Fruit fly (Drosophila melanogaster) whole organism, embryonic: Measurements from ENCODE around the gene CG15040.

Source experiments
- CG17328 ChIP-seq: fragments of 200-800 bp; sonication (Bioruptor generic); IDR thresholded peaks from 2 replicates; pipeline ENCODE4 v1.3.6; 2022; ENCODE audit warnings: missing biosample characterization, missing genetic modification characterization
- CG17385 ChIP-seq: fragments of 200-800 bp; sonication (Bioruptor generic); optimal IDR thresholded peaks from 3 replicates; lab custom pipeline; 2018; ENCODE audit warnings: missing biosample characterization, mild to moderate bottlenecking, missing genetic modification characterization
- CG34224 ChIP-seq: fragments of 200-800 bp; sonication (Bioruptor generic); IDR thresholded peaks from 3 replicates; pipeline ENCODE4 v1.3.6; 2022; ENCODE audit warnings: missing biosample characterization, missing genetic modification characterization; ENCODE audit not compliant: partially characterized antibody
- CG9437 ChIP-seq: fragments of 200-800 bp; sonication (Bioruptor generic); optimal IDR thresholded peaks from 2 replicates; lab custom pipeline; 2018; ENCODE audit warnings: missing biosample characterization, mild to moderate bottlenecking, missing genetic modification characterization
- Lhr ChIP-seq: fragments of 200-800 bp; sonication (Bioruptor generic); optimal IDR thresholded peaks from 3 replicates; lab custom pipeline; 2017; ENCODE audit warnings: mild to moderate bottlenecking, missing biosample characterization, missing genetic modification reagents, missing genetic modification characterization
- Med ChIP-seq: fragments of 200-800 bp; sonication (Bioruptor generic); peaks from one replicate; lab custom pipeline; 2016; ENCODE audit warnings: missing biosample characterization, missing genetic modification characterization, mild to moderate bottlenecking, inconsistent platforms, moderate library complexity
- knrl ChIP-seq: fragments of 200-800 bp; sonication (Bioruptor generic); IDR thresholded peaks from 3 replicates; pipeline ENCODE4 v1.3.6; 2022; ENCODE audit warnings: missing biosample characterization, missing genetic modification characterization; ENCODE audit not compliant: partially characterized antibody
- mam ChIP-seq: fragments of 200-800 bp; sonication (Bioruptor generic); optimal IDR thresholded peaks from 3 replicates; lab custom pipeline; 2016; ENCODE audit warnings: missing biosample characterization, missing genetic modification characterization

DNA sequence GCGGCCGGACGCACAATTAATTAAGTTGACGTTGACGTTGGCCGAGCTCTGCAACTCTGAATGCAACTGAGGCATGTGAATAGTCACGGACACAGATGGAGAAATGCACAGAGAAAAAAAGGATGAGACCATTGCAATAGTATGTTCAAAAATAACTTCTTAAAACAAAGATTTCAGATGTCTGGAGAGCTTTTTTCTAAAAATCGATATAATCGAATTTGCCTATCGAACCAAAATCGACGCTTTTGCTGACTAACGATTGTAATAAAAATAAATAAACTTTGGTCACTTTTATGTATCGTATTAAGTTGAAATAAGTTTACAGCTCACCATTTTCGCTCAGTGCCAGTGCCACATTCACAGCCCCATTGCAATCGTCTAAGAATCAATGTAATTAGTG lies 58.8 kb downstream of the CG15040 start:
- TF ChIP-seq knrl (no peak), mam (GFP tag; lab: Kevin White, UChicago) (no peak), CG17385 (GFP tag; lab: Kevin White, UChicago) (no peak), Med (no peak), CG9437 (no peak), Lhr (GFP tag; lab: Kevin White, UChicago) (no peak), CG34224 (no peak), CG17328 (GFP tag; lab: Robert Waterston, UW) (no peak)
